Worm (Caenorhabditis elegans) whole organism, late embryonic: ENCODE results near the gene clec-56.

ENCODE experiments used
- C08G9.2 ChIP-seq: sonication (generic microtip); optimal IDR thresholded peaks from 2 replicates; lab custom pipeline; 2016; ENCODE audit warnings: mild to moderate bottlenecking, missing genetic modification characterization, moderate library complexity, missing compliant biosample characterization
- K09A11.1 ChIP-seq: sonication (generic microtip); optimal IDR thresholded peaks from 2 replicates; lab custom pipeline; 2017; ENCODE audit warnings: antibody characterized with exemption, mild to moderate bottlenecking, missing genetic modification characterization, missing compliant biosample characterization; ENCODE audit not compliant: insufficient read depth
- ahr-1 ChIP-seq: sonication (generic microtip); optimal IDR thresholded peaks from 2 replicates; lab custom pipeline; 2016; ENCODE audit warnings: missing genetic modification characterization, missing compliant biosample characterization
- ama-1 ChIP-seq: fragments of 150-350 bp; optimal IDR thresholded peaks from 2 replicates; lab custom pipeline; 2014
- ceh-2 ChIP-seq: sonication (generic microtip); optimal IDR thresholded peaks from 2 replicates; lab custom pipeline; 2016; ENCODE audit warnings: missing genotype, missing genetic modification characterization, missing compliant biosample characterization
- ceh-22 ChIP-seq: sonication (generic microtip); optimal IDR thresholded peaks from 2 replicates; lab custom pipeline; 2017; ENCODE audit warnings: missing biosample characterization, missing genetic modification characterization
- ceh-31 ChIP-seq: sonication (generic microtip); optimal IDR thresholded peaks from 2 replicates; lab custom pipeline; 2016; ENCODE audit warnings: missing genetic modification characterization, missing compliant biosample characterization
- che-1 ChIP-seq: sonication (generic microtip); optimal IDR thresholded peaks from 2 replicates; lab custom pipeline; 2016; ENCODE audit warnings: mild to moderate bottlenecking, missing genetic modification characterization, missing compliant biosample characterization
- dmd-4 ChIP-seq: sonication (generic microtip); optimal IDR thresholded peaks from 2 replicates; lab custom pipeline; 2016; ENCODE audit warnings: borderline replicate concordance, missing genetic modification characterization, missing compliant biosample characterization
- dve-1 ChIP-seq: sonication (generic microtip); optimal IDR thresholded peaks from 2 replicates; lab custom pipeline; 2017; ENCODE audit warnings: antibody characterized with exemption, mild to moderate bottlenecking, missing genetic modification characterization, missing compliant biosample characterization
- elt-2 ChIP-seq: sonication (generic microtip); optimal IDR thresholded peaks from 2 replicates; lab custom pipeline; 2016; ENCODE audit warnings: missing genetic modification reagents, missing genetic modification characterization, missing compliant biosample characterization
- eyg-1 ChIP-seq: sonication (generic microtip); optimal IDR thresholded peaks from 2 replicates; lab custom pipeline; 2016; ENCODE audit warnings: missing genotype, missing genetic modification characterization, missing compliant biosample characterization
- fax-1 ChIP-seq: sonication (generic microtip); optimal IDR thresholded peaks from 2 replicates; lab custom pipeline; 2016; ENCODE audit warnings: missing genotype, missing genetic modification characterization, missing compliant biosample characterization
- fkh-6 ChIP-seq: sonication (generic microtip); optimal IDR thresholded peaks from 2 replicates; lab custom pipeline; 2016; ENCODE audit warnings: missing genetic modification characterization, missing compliant biosample characterization
- hlh-15 ChIP-seq: sonication (generic microtip); optimal IDR thresholded peaks from 2 replicates; lab custom pipeline; 2016; ENCODE audit warnings: missing genetic modification characterization, missing compliant biosample characterization
- hlh-8 ChIP-seq: sonication (generic microtip); optimal IDR thresholded peaks from 2 replicates; lab custom pipeline; 2016; ENCODE audit warnings: missing genotype, missing genetic modification characterization, missing compliant biosample characterization
- lim-6 ChIP-seq: sonication (generic microtip); optimal IDR thresholded peaks from 2 replicates; lab custom pipeline; 2016; ENCODE audit warnings: missing genetic modification characterization, missing compliant biosample characterization
- lin-11 ChIP-seq: fragments of 200-800 bp; sonication (Bioruptor generic); optimal IDR thresholded peaks from 2 replicates; lab custom pipeline; 2018; ENCODE audit warnings: mild to moderate bottlenecking, missing genetic modification characterization, missing compliant biosample characterization
- nfya-1 ChIP-seq: sonication (generic microtip); optimal IDR thresholded peaks from 2 replicates; lab custom pipeline; 2017; ENCODE audit warnings: missing genetic modification characterization, mild to moderate bottlenecking, missing compliant biosample characterization, antibody characterized with exemption, moderate library complexity
- pag-3 ChIP-seq: sonication (generic microtip); optimal IDR thresholded peaks from 2 replicates; lab custom pipeline; 2016; ENCODE audit warnings: missing compliant biosample characterization, missing genetic modification characterization, borderline replicate concordance
- pat-9 ChIP-seq: fragments of 200-800 bp; sonication (Bioruptor generic); optimal IDR thresholded peaks from 2 replicates; lab custom pipeline; 2018; ENCODE audit warnings: mild to moderate bottlenecking, missing genetic modification characterization, moderate library complexity, missing compliant biosample characterization
- pha-2 ChIP-seq: sonication (generic microtip); optimal IDR thresholded peaks from 2 replicates; lab custom pipeline; 2017; ENCODE audit warnings: mild to moderate bottlenecking, missing genetic modification characterization, missing compliant biosample characterization
- pros-1 ChIP-seq: fragments of 150-350 bp; optimal IDR thresholded peaks from 2 replicates; lab custom pipeline; 2014; ENCODE audit warnings: missing biosample characterization, missing genetic modification reagents, missing genetic modification characterization
- ref-2 ChIP-seq: sonication (generic microtip); optimal IDR thresholded peaks from 2 replicates; lab custom pipeline; 2016; ENCODE audit warnings: missing genetic modification characterization, missing compliant biosample characterization
- rnt-1 ChIP-seq: sonication (generic microtip); optimal IDR thresholded peaks from 2 replicates; lab custom pipeline; 2016; ENCODE audit warnings: missing genetic modification characterization, missing compliant biosample characterization
- sox-2 ChIP-seq: fragments of 200-800 bp; sonication (Bioruptor generic); IDR thresholded peaks from 2 replicates; pipeline ENCODE4 v1.3.6; 2022; ENCODE audit warnings: missing genetic modification reagents, missing genetic modification characterization, missing compliant biosample characterization
- sox-4 ChIP-seq: sonication (generic microtip); optimal IDR thresholded peaks from 2 replicates; lab custom pipeline; 2017; ENCODE audit warnings: mild to moderate bottlenecking, missing genetic modification characterization, inconsistent platforms, missing compliant biosample characterization
- syd-9 ChIP-seq: sonication (generic microtip); optimal IDR thresholded peaks from 2 replicates; lab custom pipeline; 2016; ENCODE audit warnings: mild to moderate bottlenecking, missing genetic modification characterization, moderate library complexity, missing compliant biosample characterization
- ttx-3 ChIP-seq: sonication (generic microtip); optimal IDR thresholded peaks from 2 replicates; lab custom pipeline; 2016; ENCODE audit warnings: missing genetic modification reagents, missing genetic modification characterization, missing compliant biosample characterization
- unc-3 ChIP-seq, 2 experiments: fragments of 200-800 bp in 1 of 2; sonication (Bioruptor generic) in 1 of 2; sonication (generic microtip) in 1 of 2; conservative IDR thresholded peaks in 1 of 2; optimal IDR thresholded peaks in 1 of 2; 2 replicates each; pipeline versions ENCODE4 v1.3.6 to Lab custom; 2016 to 2022; ENCODE audit warnings: missing compliant biosample characterization in 2 of 2, missing genetic modification characterization in 2 of 2, missing genetic modification reagents in 1 of 2
- unc-42 ChIP-seq: sonication (generic microtip); optimal IDR thresholded peaks from 2 replicates; lab custom pipeline; 2016; ENCODE audit warnings: missing genotype, missing genetic modification characterization, missing compliant biosample characterization
- unc-55 ChIP-seq: sonication (generic microtip); optimal IDR thresholded peaks from 2 replicates; lab custom pipeline; 2017; ENCODE audit warnings: missing biosample characterization, missing genetic modification reagents, missing genetic modification characterization
- zip-5 ChIP-seq: sonication (generic microtip); optimal IDR thresholded peaks from 2 replicates; lab custom pipeline; 2016; ENCODE audit warnings: missing genetic modification characterization, missing compliant biosample characterization

Gene clec-56

DNA sequence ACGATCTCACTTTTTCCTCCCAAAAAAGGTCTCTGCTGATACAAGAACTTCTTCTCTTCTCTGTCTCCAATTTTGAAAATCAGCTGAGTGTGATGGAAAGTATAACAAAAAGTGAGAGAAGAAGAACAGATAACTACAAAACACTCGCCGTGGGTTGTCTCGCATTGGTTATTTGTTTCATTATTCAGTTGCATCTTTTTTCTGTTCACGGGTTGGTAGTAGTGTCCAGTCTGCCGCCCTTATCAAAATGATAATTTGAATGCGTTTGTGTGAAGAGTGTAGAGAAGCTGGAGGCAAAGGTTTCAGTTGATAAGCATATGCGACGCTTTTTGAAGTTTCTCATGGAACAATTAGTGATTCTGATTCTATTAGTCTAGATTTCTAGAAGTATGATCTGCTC lies 28.9 kb downstream of the clec-56 start:
- TF ChIP-seq hlh-8 (tag; lab: Kevin White, UChicago) (no peak), zip-5 (tag; lab: Kevin White, UChicago) (no peak), elt-2 (tag; lab: Kevin White, UChicago) (peak; percentile 47), sox-4 (tag; lab: Kevin White, UChicago) (no peak), pros-1 (tag; lab: Kevin White, UChicago) (no peak), ceh-22 (tag; lab: Kevin White, UChicago) (no peak)

DNA sequence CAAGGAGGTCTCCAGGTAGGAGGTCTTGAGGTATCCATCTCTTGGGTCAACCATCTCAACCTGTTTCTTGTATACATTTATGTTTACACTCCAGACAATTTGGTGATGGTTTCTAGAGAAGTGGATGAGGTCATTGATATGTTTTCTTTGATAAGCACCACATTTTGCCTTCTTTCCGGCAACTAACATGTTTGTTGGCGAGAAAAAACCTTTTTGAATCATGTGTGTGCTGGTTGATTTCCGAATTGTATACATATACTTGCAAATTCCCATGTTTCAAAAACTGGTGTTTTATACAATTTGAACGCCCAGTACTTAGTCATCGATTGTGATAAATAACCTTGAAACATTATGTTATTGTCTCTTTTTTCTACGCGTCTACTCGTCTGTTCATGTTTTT lies 29.9 kb downstream of the clec-56 start:
- TF ChIP-seq unc-55 (GFP tag; lab: Kevin White, UChicago) (no peak), C08G9.2 (tag; lab: Kevin White, UChicago) (no peak), unc-42 (tag; lab: Kevin White, UChicago) (no peak), unc-3 (GFP tag; conservative IDR thresholded peaks at IDR 0.05; lab: Robert Waterston, UW) (no peak), unc-3 (tag; optimal IDR thresholded peaks at IDR 0.05; lab: Kevin White, UChicago) (no peak), pag-3 (tag; lab: Kevin White, UChicago) (no peak), sox-2 (GFP tag; lab: Robert Waterston, UW) (no peak), nfya-1 (no peak), lin-11 (tag; lab: Kevin White, UChicago) (no peak), dmd-4 (tag; lab: Kevin White, UChicago) (no peak), eyg-1 (tag; lab: Kevin White, UChicago) (no peak), K09A11.1 (tag; lab: Kevin White, UChicago) (no peak), ttx-3 (no peak), sox-4 (tag; lab: Kevin White, UChicago) (no peak), pat-9 (tag; lab: Kevin White, UChicago) (no peak), che-1 (tag; lab: Kevin White, UChicago) (no peak), zip-5 (tag; lab: Kevin White, UChicago) (no peak)

DNA sequence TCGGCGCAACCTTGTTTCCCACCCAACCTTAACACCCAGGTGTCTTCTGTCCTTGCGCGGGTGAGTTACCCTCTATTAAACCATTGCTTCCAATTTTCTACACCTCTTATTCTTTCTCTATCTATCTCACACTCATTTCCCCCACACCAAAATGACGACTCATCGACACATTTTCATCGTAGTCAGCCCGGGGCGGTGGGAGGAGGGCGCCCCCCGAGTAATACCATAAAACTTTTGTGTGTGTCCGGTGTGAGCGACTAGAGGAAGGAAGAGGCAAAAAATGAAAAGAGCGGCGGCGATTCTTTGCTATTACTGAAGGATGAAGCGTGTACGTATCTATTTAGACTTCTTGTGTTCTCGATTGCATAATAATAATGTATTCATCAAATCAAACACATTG lies 30.6 kb downstream of the clec-56 start:
- TF ChIP-seq pag-3 (tag; lab: Kevin White, UChicago) = no peak
- TF ChIP-seq lin-11 (tag; lab: Kevin White, UChicago) = peak; percentile 3
- TF ChIP-seq, all 69 proteins: peak for 1

DNA sequence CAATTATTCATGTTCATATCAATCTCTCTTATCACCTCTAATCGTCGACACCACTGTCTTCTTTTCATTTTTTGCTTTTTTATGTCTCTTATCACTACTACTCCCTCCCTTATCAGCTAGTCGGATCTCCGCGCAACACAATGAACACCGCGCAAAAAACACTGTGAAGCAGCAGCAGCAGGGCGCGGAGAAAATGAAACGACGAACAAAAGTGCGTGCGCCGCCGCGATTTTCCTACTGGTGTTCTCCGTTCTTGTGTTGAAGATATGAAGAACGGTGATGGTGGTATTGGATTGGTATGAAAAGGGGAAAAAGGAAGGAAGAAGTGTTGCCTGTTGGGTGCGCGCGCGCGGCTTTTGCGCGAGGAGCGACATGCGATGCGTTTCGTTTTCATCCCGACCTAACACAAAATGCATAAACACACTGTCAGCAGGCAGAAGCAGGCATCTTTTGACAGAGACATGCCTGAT lies 31.6 kb downstream of the clec-56 start:
- peak; percentile 79 for TF ChIP-seq ref-2
- TF ChIP-seq fax-1 (tag; lab: Kevin White, UChicago) = no peak
- TF ChIP-seq nfya-1 = no peak
- TF ChIP-seq syd-9 (tag; lab: Kevin White, UChicago) = peak; percentile 11
- TF ChIP-seq eyg-1 (tag; lab: Kevin White, UChicago) = no peak
- no peak for TF ChIP-seq lim-6 (tag; lab: Kevin White, UChicago)
- TF ChIP-seq unc-3 (GFP tag; conservative IDR thresholded peaks at IDR 0.05; lab: Robert Waterston, UW) = no peak
- TF ChIP-seq unc-3 (tag; optimal IDR thresholded peaks at IDR 0.05; lab: Kevin White, UChicago) = no peak
- peak; percentile 16 for TF ChIP-seq C08G9.2 (tag; lab: Kevin White, UChicago)
- TF ChIP-seq pha-2 (tag; lab: Kevin White, UChicago) = no peak
- TF ChIP-seq dve-1 (tag; lab: Kevin White, UChicago) = no peak
- TF ChIP-seq ahr-1 (tag; lab: Kevin White, UChicago) = no peak
- TF ChIP-seq ceh-2 (tag; lab: Kevin White, UChicago) = no peak
- no peak for TF ChIP-seq sox-2 (GFP tag; lab: Robert Waterston, UW)
- TF ChIP-seq rnt-1 (tag; lab: Kevin White, UChicago) = peak; percentile 45
- peak; percentile 97 for TF ChIP-seq elt-2 (tag; lab: Kevin White, UChicago)
- TF ChIP-seq ama-1 (lab: Kevin White, UChicago) = no peak
- TF ChIP-seq ceh-31 (tag; lab: Kevin White, UChicago) = peak; percentile 10
- no peak for TF ChIP-seq fkh-6
- TF ChIP-seq hlh-15 = no peak
